Worm (Caenorhabditis elegans) whole organism, early embryonic: Measurements from ENCODE around the gene aakb-1.

Source experiments
- B0310.2 ChIP-seq: sonication (generic microtip); optimal IDR thresholded peaks from 2 replicates; lab custom pipeline; 2016; ENCODE audit warnings: mild to moderate bottlenecking, missing genetic modification characterization, missing compliant biosample characterization
- ama-1 ChIP-seq: fragments of 150-350 bp; optimal IDR thresholded peaks from 2 replicates; lab custom pipeline; 2014
- ceh-36 ChIP-seq: sonication (generic microtip); optimal IDR thresholded peaks from 2 replicates; lab custom pipeline; 2016; ENCODE audit warnings: missing genetic modification characterization, inconsistent platforms, missing compliant biosample characterization
- flt-1 ChIP-seq: fragments of 200-800 bp; sonication (Bioruptor generic); IDR thresholded peaks from 2 replicates; pipeline ENCODE4 v1.3.6; 2022; ENCODE audit warnings: missing genetic modification characterization, missing compliant biosample characterization
- hmbx-1 ChIP-seq: sonication (generic microtip); optimal IDR thresholded peaks from 2 replicates; lab custom pipeline; 2016; ENCODE audit warnings: mild to moderate bottlenecking, missing genetic modification characterization, missing compliant biosample characterization
- hmg-4 ChIP-seq: fragments of 200-800 bp; sonication (Bioruptor generic); optimal IDR thresholded peaks from 2 replicates; lab custom pipeline; 2018; ENCODE audit warnings: mild to moderate bottlenecking, missing genetic modification characterization, missing compliant biosample characterization
- hnd-1 ChIP-seq: sonication (generic microtip); optimal IDR thresholded peaks from 2 replicates; lab custom pipeline; 2016; ENCODE audit warnings: missing genetic modification characterization, missing compliant biosample characterization
- sea-1 ChIP-seq: fragments of 200-800 bp; sonication (Bioruptor generic); conservative IDR thresholded peaks from 2 replicates; pipeline ENCODE4 v1.3.6; 2022; ENCODE audit warnings: missing genetic modification characterization, missing compliant biosample characterization
- tbx-11 ChIP-seq: fragments of 200-800 bp; sonication (Bioruptor generic); IDR thresholded peaks from 2 replicates; pipeline ENCODE4 v1.3.6; 2022; ENCODE audit warnings: missing genetic modification characterization, missing compliant biosample characterization
- tra-4 ChIP-seq: sonication (generic microtip); optimal IDR thresholded peaks from 2 replicates; lab custom pipeline; 2017; ENCODE audit warnings: missing genetic modification characterization, missing compliant biosample characterization

- TF ChIP-seq ama-1 (lab: Kevin White, UChicago) (no peak), B0310.2 (tag; lab: Kevin White, UChicago) (no peak), tra-4 (tag; lab: Kevin White, UChicago) (no peak), flt-1 (GFP tag; lab: Robert Waterston, UW) (no peak), sea-1 (GFP tag; lab: Robert Waterston, UW) (no peak), ceh-36 (tag; lab: Kevin White, UChicago) (no peak), tbx-11 (GFP tag; lab: Robert Waterston, UW) (no peak), hmbx-1 (tag; lab: Kevin White, UChicago) (no peak), hnd-1 (tag; lab: Kevin White, UChicago) (no peak), hmg-4 (GFP tag; lab: Kevin White, UChicago) (no peak)
Observed at ce11 chrX:13793525-13793924, 38.0 kb downstream of the aakb-1 start, which contains the start of gene ZK1086.2.
